Fruit fly (Drosophila melanogaster): ENCODE data around the gene dsb.

dsb gene

DNA sequence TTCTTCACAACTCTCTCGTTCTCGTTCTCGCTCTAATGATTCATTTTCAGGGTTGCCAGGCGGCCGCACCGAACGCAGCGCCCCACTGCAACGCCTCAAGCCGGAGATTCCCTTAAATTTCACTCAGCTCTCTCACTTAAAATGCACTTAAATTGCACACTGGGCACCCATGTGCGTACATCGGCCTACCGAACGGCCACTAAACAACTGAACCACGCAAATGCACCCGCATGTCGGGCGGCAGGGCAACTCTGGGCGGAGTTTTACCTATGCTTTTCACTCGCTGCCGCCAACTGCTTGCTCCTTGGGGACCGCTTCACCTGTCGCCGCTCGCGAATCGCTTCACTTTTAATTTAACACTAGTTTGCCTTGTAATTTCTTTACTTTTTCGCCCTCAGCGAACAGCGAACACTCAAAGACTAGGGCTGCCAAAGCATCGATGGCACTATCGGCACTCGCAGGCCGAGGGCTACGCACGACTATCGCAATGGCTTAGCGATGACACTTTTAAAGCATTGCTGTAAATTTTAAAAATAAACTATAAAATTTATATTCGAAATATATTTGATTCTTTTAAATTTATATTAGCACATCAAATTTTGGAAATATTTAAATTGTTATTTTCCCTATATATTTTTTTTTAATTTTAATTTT is 48.1 kb downstream of the dsb start, which contains the start of gene Rap1 (continued):
- TF ChIP-seq BtbVII (GFP tag; optimal IDR thresholded peaks at IDR 0.05) (no peak), CG15479 (GFP tag; optimal IDR thresholded peaks at IDR 0.05) (no peak), CG18764 (GFP tag; optimal IDR thresholded peaks at IDR 0.05) (peak; percentile 21), wdn (GFP tag; IDR thresholded peaks at IDR 0.05) (peak; percentile 51; the same call in 1 of the 2 replicates), CG11560 (tag; IDR thresholded peaks at IDR 0.05) (0 out of 3 replicates have a peak, but pooled peaks have one; percentile 37), stwl (tag; optimal IDR thresholded peaks at IDR 0.05) (peak; percentile 27), Sin3A (optimal IDR thresholded peaks at IDR 0.05) (peak; percentile 83), ara (GFP tag; IDR thresholded peaks at IDR 0.05) (peak; percentile 54), CG11504 (tag; optimal IDR thresholded peaks at IDR 0.05) (peak; percentile 65), Sry-δ (GFP tag; optimal IDR thresholded peaks at IDR 0.05) (peak; percentile 88), phol (tag; optimal IDR thresholded peaks at IDR 0.05) (peak; percentile 68), gfzf (GFP tag; optimal IDR thresholded peaks at IDR 0.05) (peak; percentile 16), Dbx (GFP tag; IDR thresholded peaks at IDR 0.05) (peak; percentile 90), NK7.1 (GFP tag; optimal IDR thresholded peaks at IDR 0.05) (peak; percentile 52), az2 (GFP tag; optimal IDR thresholded peaks at IDR 0.05) (peak; percentile 53), CG5180 (GFP tag; optimal IDR thresholded peaks at IDR 0.05) (no peak), CG17912 (GFP tag; optimal IDR thresholded peaks at IDR 0.05) (no peak), CG9609 (GFP tag; optimal IDR thresholded peaks at IDR 0.05) (peak; percentile 29), vfl (GFP tag; optimal IDR thresholded peaks at IDR 0.05) (peak; percentile 40), Xrp1 (GFP tag; IDR thresholded peaks at IDR 0.05) (peak; percentile 69), Kr (GFP tag; optimal IDR thresholded peaks at IDR 0.05) (no peak), CG12104 (GFP tag; optimal IDR thresholded peaks at IDR 0.05) (peak; percentile 71), corto (GFP tag; optimal IDR thresholded peaks at IDR 0.05) (peak; percentile 27), gsb-n (tag; optimal IDR thresholded peaks at IDR 0.05) (no peak), CG31441 (GFP tag; IDR thresholded peaks at IDR 0.05) (peak; percentile 58), CG13287 (GFP tag; IDR thresholded peaks at IDR 0.05; ENCODE audit: partially characterized antibody) (peak; percentile 87), CG8765 (GFP tag; IDR thresholded peaks at IDR 0.05) (peak; percentile 69), fru (optimal IDR thresholded peaks at IDR 0.05) (no peak), Poxn (GFP tag; IDR thresholded peaks at IDR 0.05) (0 out of 2 replicates have a peak, but pooled peaks have one; percentile 26), knrl (GFP tag; IDR thresholded peaks at IDR 0.05; ENCODE audit: partially characterized antibody) (peak; percentile 96), nau (GFP tag; optimal IDR thresholded peaks at IDR 0.05) (no peak), MESR4 (GFP tag; optimal IDR thresholded peaks at IDR 0.05) (peak; percentile 72), fu2 (GFP tag; optimal IDR thresholded peaks at IDR 0.05) (peak; percentile 29), sna (GFP tag; IDR thresholded peaks at IDR 0.05; ENCODE audit: partially characterized antibody) (peak; percentile 72), Xbp1 (GFP tag; optimal IDR thresholded peaks at IDR 0.05) (peak; percentile 70), CG7372 (GFP tag; IDR thresholded peaks at IDR 0.05) (peak; percentile 44; the same call in 1 of the 2 replicates), bigmax (GFP tag; optimal IDR thresholded peaks at IDR 0.05) (no peak), crol (GFP tag; IDR thresholded peaks at IDR 0.05) (no peak), CG6175 (GFP tag; IDR thresholded peaks at IDR 0.05) (peak; percentile 42; the same call in 1 of the 3 replicates), shn (GFP tag; optimal IDR thresholded peaks at IDR 0.05) (peak; percentile 43), Chrac-16 (GFP tag; optimal IDR thresholded peaks at IDR 0.05) (peak; percentile 45), CG2199 (GFP tag; IDR thresholded peaks at IDR 0.05) (no peak), CG3838 (GFP tag; optimal IDR thresholded peaks at IDR 0.05) (no peak), slou (GFP tag; optimal IDR thresholded peaks at IDR 0.05) (peak; percentile 50), CG30403 (GFP tag; optimal IDR thresholded peaks at IDR 0.05) (peak; percentile 83), oc (tag; optimal IDR thresholded peaks at IDR 0.05) (no peak), PHDP (tag; optimal IDR thresholded peaks at IDR 0.05) (no peak), ems (GFP tag; optimal IDR thresholded peaks at IDR 0.05) (peak; percentile 56), Antp (GFP tag; optimal IDR thresholded peaks at IDR 0.05) (peak; percentile 82), lilli (GFP tag; optimal IDR thresholded peaks at IDR 0.05) (peak; percentile 67), Fer3 (tag; optimal IDR thresholded peaks at IDR 0.05) (peak; percentile 65)

Measured in whole organism, embryonic.